Worm (Caenorhabditis elegans): ENCODE data around the gene F42G4.6.

DNA sequence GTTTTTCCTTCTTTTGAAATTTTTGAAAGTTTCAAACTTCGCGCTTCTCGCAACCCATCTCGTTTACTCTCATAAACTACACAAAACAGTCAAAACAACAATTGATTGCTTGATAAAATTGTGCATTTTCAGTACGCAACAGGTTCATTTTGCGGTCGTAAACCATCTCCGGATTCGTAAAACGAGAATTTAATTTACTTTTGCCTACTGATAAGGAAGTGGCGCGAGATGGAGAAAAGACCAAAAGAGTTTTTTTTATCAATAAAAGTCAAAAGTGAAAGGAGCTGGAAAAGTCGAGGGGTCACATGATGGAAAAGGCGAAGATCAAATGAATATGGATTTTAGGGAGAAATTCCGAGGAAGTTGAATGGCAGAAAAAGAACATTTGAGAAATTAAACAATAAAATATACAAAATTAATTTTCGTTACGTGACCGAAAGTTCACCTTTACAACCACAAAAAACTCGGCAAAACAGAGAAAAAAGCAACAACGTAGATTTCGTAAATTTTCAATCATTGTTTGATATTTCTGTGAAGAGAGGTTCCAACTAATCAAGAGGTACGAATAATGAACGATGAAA, at the start of gene F42G4.6:
- no peak for TF ChIP-seq ceh-9 (tag; optimal IDR thresholded peaks at IDR 0.05)
- peak; percentile 83 for TF ChIP-seq pqm-1 (tag; optimal IDR thresholded peaks at IDR 0.05)
- no peak for TF ChIP-seq jun-1 (tag; optimal IDR thresholded peaks at IDR 0.05)
- TF ChIP-seq elt-3 (tag; optimal IDR thresholded peaks at IDR 0.05) = no peak
- TF ChIP-seq ceh-82 (tag; optimal IDR thresholded peaks at IDR 0.05) = no peak
- TF ChIP-seq ztf-11 (tag; optimal IDR thresholded peaks at IDR 0.05) = no peak
- no peak for TF ChIP-seq nhr-12 (tag; optimal IDR thresholded peaks at IDR 0.05)
- TF ChIP-seq tbx-2 (tag; optimal IDR thresholded peaks at IDR 0.05) = no peak
- TF ChIP-seq unc-62 (GFP tag; optimal IDR thresholded peaks at IDR 0.05) = no peak
